Fruit fly (Drosophila melanogaster) whole organism, wandering third instar larva: ENCODE results near the gene CG14013.

ENCODE experiments used
- lola ChIP-seq: fragments of >200 bp; optimal IDR thresholded peaks from 2 replicates; lab custom pipeline; 2017; ENCODE audit warnings: missing biosample characterization, missing genetic modification characterization
- pan ChIP-seq: fragments of >200 bp; optimal IDR thresholded peaks from 2 replicates; lab custom pipeline; 2017

The CG14013 gene

DNA sequence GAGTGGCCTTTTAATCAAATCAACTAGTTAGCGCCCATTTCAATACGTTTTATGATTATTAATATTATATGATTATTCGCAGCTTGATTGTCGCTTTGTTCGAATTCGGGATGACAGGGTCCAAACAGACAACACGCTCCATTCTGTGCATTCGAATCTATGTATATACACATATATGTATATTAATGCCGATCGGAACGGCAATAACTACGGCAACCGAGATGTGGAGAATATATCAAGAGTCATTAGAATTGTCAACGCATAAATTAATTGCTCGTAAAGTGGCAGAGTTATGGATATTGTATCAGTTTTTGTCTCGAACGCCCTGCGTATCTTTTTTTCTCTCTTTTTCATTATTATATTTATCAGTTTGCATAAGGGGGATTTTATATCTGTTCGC, 50.8 kb downstream of the CG14013 start:
- TF ChIP-seq lola (GFP tag; lab: Kevin White, UChicago), result no peak
- no peak for TF ChIP-seq pan (lab: Kevin White, UChicago)
